Fruit fly (Drosophila melanogaster): ENCODE measurements around the gene Fadd.

DNA sequence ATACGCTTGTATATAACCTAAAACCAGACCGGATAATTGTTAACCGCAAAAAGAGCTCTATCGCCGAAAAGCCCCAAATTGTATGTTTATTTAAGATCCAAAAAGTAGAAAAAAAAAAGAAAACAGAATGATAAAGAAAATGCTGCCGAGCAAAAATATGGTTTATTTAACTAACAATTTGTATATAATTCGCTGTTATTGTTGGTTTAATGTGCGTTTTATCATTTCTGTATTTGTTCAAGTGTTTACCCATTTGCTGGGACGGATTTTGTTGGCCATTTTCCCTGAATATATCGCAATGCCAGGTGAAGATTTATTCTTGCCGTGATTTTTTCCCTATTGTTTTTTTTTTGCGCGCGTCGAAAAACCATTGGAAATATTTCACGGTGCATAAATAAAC lies 22.8 kb downstream of the Fadd start:
- TF ChIP-seq EcR (GFP tag; optimal IDR thresholded peaks at IDR 0.05), result no peak
- TF ChIP-seq CG12605 (GFP tag; IDR thresholded peaks at IDR 0.05), result no peak
- TF ChIP-seq CG10348 (GFP tag; IDR thresholded peaks at IDR 0.05), result no peak
- no peak for TF ChIP-seq CG15710 (tag; optimal IDR thresholded peaks at IDR 0.05)
- TF ChIP-seq D1 (tag; optimal IDR thresholded peaks at IDR 0.05), result no peak
- TF ChIP-seq gl (tag; optimal IDR thresholded peaks at IDR 0.05), result no peak

All from whole organism, pupa.